Worm (Caenorhabditis elegans) whole organism, L1 larva: ENCODE data around the gene F40H3.3.

Experiments used
- C04F5.9 ChIP-seq: sonication (generic microtip); optimal IDR thresholded peaks from 2 replicates; lab custom pipeline; 2016; ENCODE audit warnings: missing genetic modification characterization, missing compliant biosample characterization
- C16A3.4 ChIP-seq: fragments of 150-350 bp; optimal IDR thresholded peaks from 2 replicates; lab custom pipeline; 2014; ENCODE audit warnings: missing biosample characterization, missing genetic modification characterization
- C34B4.2 ChIP-seq: sonication (generic microtip); optimal IDR thresholded peaks from 2 replicates; lab custom pipeline; 2017; ENCODE audit warnings: mild to moderate bottlenecking, missing genetic modification characterization, missing compliant biosample characterization
- F16B12.6 ChIP-seq: fragments of 150-350 bp; optimal IDR thresholded peaks from 2 replicates; lab custom pipeline; 2014; ENCODE audit warnings: missing biosample characterization, missing genetic modification characterization
- aly-2 ChIP-seq: fragments of 150-350 bp; optimal IDR thresholded peaks from 2 replicates; lab custom pipeline; 2014; ENCODE audit warnings: missing biosample characterization, missing genetic modification characterization
- ceh-82 ChIP-seq, 3 experiments: fragments of 150-350 bp in 1 of 3; sonication (generic microtip) in 2 of 3; optimal IDR thresholded peaks; 2 replicates each; lab custom pipeline; 2014 to 2017; ENCODE audit warnings: missing biosample characterization in 3 of 3, missing genetic modification characterization in 3 of 3
- ceh-90 ChIP-seq: sonication (generic microtip); optimal IDR thresholded peaks from 2 replicates; lab custom pipeline; 2016; ENCODE audit warnings: missing genetic modification characterization, missing compliant biosample characterization
- ces-1 ChIP-seq: fragments of 150-350 bp; optimal IDR thresholded peaks from 2 replicates; lab custom pipeline; 2014; ENCODE audit warnings: missing biosample characterization, missing genetic modification reagents, missing genetic modification characterization
- dpl-1 ChIP-seq, 3 experiments: fragments of 150-350 bp in 2 of 3; sonication (generic microtip) in 1 of 3; optimal IDR thresholded peaks; 2 replicates each; lab custom pipeline; 2014 to 2017; ENCODE audit warnings: missing biosample characterization in 3 of 3, missing genetic modification characterization in 3 of 3, missing genetic modification reagents in 3 of 3
- dsc-1 ChIP-seq: sonication (generic microtip); optimal IDR thresholded peaks from 2 replicates; lab custom pipeline; 2016; ENCODE audit warnings: mild to moderate bottlenecking, missing genetic modification characterization, missing compliant biosample characterization
- efl-1 ChIP-seq, 4 experiments: fragments of 150-350 bp; optimal IDR thresholded peaks in 3 of 4; peaks in 1 of 4; 1 replicate in 1 of 4; 2 replicates in 3 of 4; lab custom pipeline; 2014; ENCODE audit warnings: missing biosample characterization in 2 of 4, missing genetic modification characterization in 2 of 4, missing genetic modification reagents in 2 of 4
- egl-13 ChIP-seq: sonication (generic microtip); optimal IDR thresholded peaks from 2 replicates; lab custom pipeline; 2016; ENCODE audit warnings: missing genotype, missing genetic modification reagents, missing genetic modification characterization, missing compliant biosample characterization
- egl-27 ChIP-seq, 2 experiments: fragments of 150-350 bp in 1 of 2; sonication (generic microtip); optimal IDR thresholded peaks; 3 replicates each; lab custom pipeline; 2017 to 2018; ENCODE audit warnings: missing biosample characterization in 2 of 2, missing genetic modification characterization in 2 of 2, missing genetic modification reagents in 2 of 2
- fkh-10 ChIP-seq: sonication (generic microtip); optimal IDR thresholded peaks from 2 replicates; lab custom pipeline; 2017; ENCODE audit warnings: missing biosample characterization, missing genetic modification reagents, missing genetic modification characterization
- fkh-4 ChIP-seq: sonication (generic microtip); optimal IDR thresholded peaks from 2 replicates; lab custom pipeline; 2016; ENCODE audit warnings: missing compliant biosample characterization, missing genetic modification characterization, borderline replicate concordance
- grh-1 ChIP-seq: fragments of 200-800 bp; sonication (Bioruptor generic); IDR thresholded peaks from 2 replicates; pipeline ENCODE4 v1.3.6; 2022; ENCODE audit warnings: missing genetic modification reagents, missing genetic modification characterization, missing compliant biosample characterization
- hlh-17 ChIP-seq: fragments of 200-800 bp; sonication (Bioruptor generic); optimal IDR thresholded peaks from 2 replicates; lab custom pipeline; 2018; ENCODE audit warnings: missing genetic modification characterization, mild to moderate bottlenecking, missing compliant biosample characterization, moderate library complexity, borderline replicate concordance
- lin-14 ChIP-seq: fragments of 200-800 bp; sonication (Bioruptor generic); optimal IDR thresholded peaks from 2 replicates; lab custom pipeline; 2018; ENCODE audit warnings: mild to moderate bottlenecking, missing genetic modification characterization, moderate library complexity, missing compliant biosample characterization
- mab-9 ChIP-seq: fragments of 200-800 bp; sonication (Bioruptor generic); IDR thresholded peaks from 2 replicates; pipeline ENCODE4 v1.3.6; 2022; ENCODE audit warnings: missing genetic modification reagents, missing genetic modification characterization, missing compliant biosample characterization
- mef-2 ChIP-seq: fragments of 150-350 bp; optimal IDR thresholded peaks from 2 replicates; lab custom pipeline; 2014; ENCODE audit warnings: missing biosample characterization, missing genetic modification characterization
- mep-1 ChIP-seq: fragments of 150-350 bp; optimal IDR thresholded peaks from 2 replicates; lab custom pipeline; 2014; ENCODE audit warnings: missing biosample characterization, missing genetic modification characterization
- nhr-47 ChIP-seq: sonication (generic microtip); optimal IDR thresholded peaks from 2 replicates; lab custom pipeline; 2016; ENCODE audit warnings: mild to moderate bottlenecking, missing genetic modification characterization, moderate library complexity, missing compliant biosample characterization
- nhr-71 ChIP-seq: sonication (generic microtip); optimal IDR thresholded peaks from 2 replicates; lab custom pipeline; 2016; ENCODE audit warnings: mild to moderate bottlenecking, missing genetic modification characterization, moderate library complexity, missing compliant biosample characterization
- nhr-84 ChIP-seq: sonication (generic microtip); optimal IDR thresholded peaks from 2 replicates; lab custom pipeline; 2017; ENCODE audit warnings: missing biosample characterization, missing genetic modification characterization
- pag-3 ChIP-seq: sonication (generic microtip); optimal IDR thresholded peaks from 2 replicates; lab custom pipeline; 2017; ENCODE audit warnings: missing genetic modification characterization, mild to moderate bottlenecking, missing compliant biosample characterization, antibody characterized with exemption, borderline replicate concordance; ENCODE audit not compliant: insufficient read depth
- rnt-1 ChIP-seq: sonication (generic microtip); optimal IDR thresholded peaks from 2 replicates; lab custom pipeline; 2016; ENCODE audit warnings: mild to moderate bottlenecking, missing genetic modification characterization, moderate library complexity, missing compliant biosample characterization
- skn-1 ChIP-seq: fragments of 150-350 bp; optimal IDR thresholded peaks from 2 replicates; lab custom pipeline; 2014; ENCODE audit warnings: missing biosample characterization, missing genetic modification characterization
- tbx-2 ChIP-seq: sonication (generic microtip); optimal IDR thresholded peaks from 2 replicates; lab custom pipeline; 2016; ENCODE audit warnings: missing genetic modification characterization, missing compliant biosample characterization
- unc-30 ChIP-seq: sonication (generic microtip); optimal IDR thresholded peaks from 2 replicates; lab custom pipeline; 2017; ENCODE audit warnings: missing biosample characterization, missing genetic modification characterization
- vab-15 ChIP-seq: sonication (generic microtip); optimal IDR thresholded peaks from 2 replicates; lab custom pipeline; 2017; ENCODE audit warnings: missing genotype, mild to moderate bottlenecking, missing genetic modification characterization, missing compliant biosample characterization
- xbp-1 ChIP-seq: sonication (generic microtip); optimal IDR thresholded peaks from 2 replicates; lab custom pipeline; 2016; ENCODE audit warnings: missing genetic modification characterization, missing compliant biosample characterization

F40H3.3 gene

DNA sequence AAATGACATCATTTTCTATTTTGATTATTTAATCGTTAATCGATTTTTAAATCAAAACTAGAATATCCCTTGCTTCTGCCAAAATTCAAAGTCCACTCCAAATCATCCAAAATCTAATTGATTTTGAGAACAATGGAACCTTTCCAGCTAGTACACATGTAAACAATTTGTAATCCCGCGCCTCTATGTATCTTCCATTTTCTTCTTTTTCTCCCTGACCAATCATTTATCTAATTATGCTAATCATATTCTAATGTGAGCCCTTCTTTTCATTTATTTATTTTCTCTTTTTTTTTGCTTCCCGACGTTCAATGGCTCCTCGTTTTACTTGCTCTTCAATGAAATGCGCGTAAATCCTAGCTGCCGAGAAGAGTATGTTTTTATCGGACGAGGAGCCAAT is 33.2 kb upstream of the F40H3.3 start:
- TF ChIP-seq pag-3 (tag; lab: Kevin White, UChicago) = no peak
- TF ChIP-seq grh-1 (GFP tag; lab: Robert Waterston, UW) = no peak
- peak; percentile 46 for TF ChIP-seq lin-14
- peak; percentile 63 for TF ChIP-seq dsc-1 (tag; lab: Kevin White, UChicago)

DNA sequence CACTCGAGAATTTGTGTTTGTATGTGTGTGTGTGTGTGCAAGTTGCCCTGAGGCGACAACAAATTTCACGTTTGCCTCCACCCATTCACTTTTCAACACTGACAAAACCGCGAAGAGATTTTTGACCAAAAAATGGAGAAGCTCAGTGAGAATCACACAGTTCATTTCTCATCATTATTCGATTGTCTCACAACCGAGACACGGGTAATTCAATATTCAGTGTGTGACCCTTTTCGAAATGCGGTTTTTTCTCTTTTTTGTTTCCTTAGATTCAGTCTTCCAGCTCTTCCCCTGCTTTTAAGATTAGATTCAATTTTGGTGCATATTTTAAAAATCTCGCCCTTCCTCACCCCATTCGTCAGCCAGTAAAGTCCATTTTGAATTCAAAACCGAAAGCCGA is 31.8 kb upstream of the F40H3.3 start:
- TF ChIP-seq nhr-84 (tag; lab: Kevin White, UChicago) = no peak
- TF ChIP-seq lin-14 = peak; percentile 62
- peak; percentile 42 for TF ChIP-seq fkh-10 (GFP tag; lab: Kevin White, UChicago)

DNA sequence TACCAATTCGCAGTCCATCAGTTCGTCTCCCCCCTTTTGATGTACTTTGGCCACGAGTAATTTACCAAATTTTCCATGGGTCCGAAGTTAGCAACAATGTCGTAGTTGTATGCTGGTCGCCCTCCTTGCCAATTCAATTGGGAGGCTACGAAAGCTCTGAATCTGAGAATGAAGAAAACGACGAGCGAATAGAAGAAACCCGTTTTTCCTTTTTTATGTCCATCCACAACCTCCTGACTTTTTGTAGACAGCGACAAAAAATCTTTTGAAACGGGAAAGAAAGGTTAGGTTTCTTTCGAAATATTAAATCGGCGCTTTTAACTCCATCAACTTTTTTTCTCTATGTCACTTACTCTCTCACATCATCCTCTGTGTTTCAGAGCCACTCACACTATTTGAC is 28.8 kb upstream of the F40H3.3 start:
- TF ChIP-seq mep-1 (tag; lab: Kevin White, UChicago) (no peak), mef-2 (tag; lab: Kevin White, UChicago) (no peak), rnt-1 (peak; percentile 16), xbp-1 (tag; lab: Kevin White, UChicago) (no peak), mab-9 (GFP tag; lab: Robert Waterston, UW) (no peak), skn-1 (tag; lab: Kevin White, UChicago) (no peak), fkh-10 (GFP tag; lab: Kevin White, UChicago) (peak; percentile 62), nhr-47 (tag; lab: Kevin White, UChicago) (no peak), lin-14 (peak; percentile 52), dpl-1 (GFP tag; optimal IDR thresholded peaks at IDR 0.05; lab: Kevin White, UChicago) (no peak), hlh-17 (GFP tag; lab: Kevin White, UChicago) (no peak)

DNA sequence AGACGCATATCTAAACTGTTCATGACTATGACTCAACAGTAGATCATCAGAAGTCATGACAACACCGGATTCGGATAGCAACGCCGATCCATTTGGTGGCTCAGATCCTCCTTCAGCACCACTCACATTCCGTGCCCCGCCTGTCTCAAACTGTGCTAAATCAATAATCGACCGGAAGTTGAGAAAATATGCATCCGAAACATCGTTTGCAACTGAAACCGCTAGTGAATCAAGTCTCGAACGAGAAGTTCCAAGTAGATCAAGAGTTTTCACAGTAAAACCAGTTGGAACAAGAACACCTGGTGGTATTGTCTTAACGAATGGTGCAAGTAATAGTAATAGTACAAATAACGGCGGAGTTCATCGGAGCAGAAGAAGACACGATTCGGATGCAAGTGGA is 24.2 kb upstream of the F40H3.3 start:
- no peak for TF ChIP-seq aly-2 (tag; lab: Kevin White, UChicago)
- TF ChIP-seq F16B12.6 (tag; lab: Kevin White, UChicago) = no peak
- TF ChIP-seq C34B4.2 (tag; lab: Kevin White, UChicago) = no peak
- TF ChIP-seq unc-30 = no peak
- no peak for TF ChIP-seq tbx-2 (tag; lab: Kevin White, UChicago)
- TF ChIP-seq vab-15 (tag; lab: Kevin White, UChicago) = no peak
- TF ChIP-seq ceh-90 (tag; lab: Kevin White, UChicago) = no peak

DNA sequence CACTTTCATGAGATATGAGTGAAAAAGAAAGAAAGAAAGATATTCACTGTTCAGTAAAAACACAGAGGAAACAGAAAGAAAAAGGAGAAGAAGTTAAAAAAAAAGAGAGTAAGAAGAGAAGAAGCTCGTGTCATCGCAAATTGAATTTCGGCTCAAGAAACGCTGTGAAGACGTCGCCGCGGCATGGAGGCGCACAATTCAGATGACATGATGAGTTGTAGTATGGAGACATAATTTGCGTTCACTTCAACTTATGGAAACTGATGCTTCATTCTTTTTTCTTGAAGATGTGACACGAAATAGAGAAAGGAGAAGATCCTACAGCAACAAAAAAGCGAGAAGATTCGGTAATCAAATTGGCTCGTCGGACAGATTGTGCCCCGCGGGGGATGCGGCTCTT is 22.9 kb upstream of the F40H3.3 start:
- TF ChIP-seq lin-14 (peak; percentile 81), C16A3.4 (tag; lab: Kevin White, UChicago) (no peak), nhr-71 (tag; lab: Kevin White, UChicago) (peak; percentile 23), egl-27 (tag; optimal IDR thresholded peaks at IDR 0.05; lab: Kevin White, UChicago) (no peak), efl-1 (optimal IDR thresholded peaks at IDR 0.05; lab: Kevin White, UChicago) (no peak), efl-1 (GFP tag; optimal IDR thresholded peaks at IDR 0.05 in 1 of 2; lab: Kevin White, UChicago) (peak in 1 of 2 experiments; percentile 43), fkh-4 (tag; lab: Kevin White, UChicago) (no peak), fkh-10 (GFP tag; lab: Kevin White, UChicago) (peak; percentile 89), egl-13 (tag; lab: Kevin White, UChicago) (no peak), ces-1 (GFP tag; lab: Kevin White, UChicago) (peak; percentile 61), nhr-47 (tag; lab: Kevin White, UChicago) (peak; percentile 25)

DNA sequence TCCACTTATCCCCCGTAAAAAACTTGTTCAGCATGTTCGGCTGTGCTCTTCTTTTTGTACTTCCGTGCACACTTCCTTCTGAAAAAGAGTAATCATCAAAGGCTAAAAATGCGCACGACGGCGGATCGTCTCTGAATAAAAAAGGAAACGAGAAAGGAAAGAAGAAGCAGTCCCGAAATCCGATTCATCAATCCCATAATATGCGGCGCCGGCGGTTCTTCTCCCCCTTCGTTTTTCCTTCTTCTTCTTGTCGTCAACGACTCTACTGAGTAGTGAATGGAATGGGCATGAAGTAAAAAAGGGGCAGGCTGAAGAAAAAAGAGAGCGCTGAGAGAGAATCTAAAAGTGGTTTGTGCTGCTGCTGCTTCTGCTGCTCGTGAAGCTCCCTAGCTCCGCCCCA is 21.9 kb upstream of the F40H3.3 start:
- TF ChIP-seq egl-13 (tag; lab: Kevin White, UChicago) (peak; percentile 5), fkh-10 (GFP tag; lab: Kevin White, UChicago) (peak; percentile 94), ceh-82 (tag; optimal IDR thresholded peaks at IDR 0.05; lab: Kevin White, UChicago) (peak in 1 of 3 experiments; percentile 9), lin-14 (peak; percentile 69), ces-1 (GFP tag; lab: Kevin White, UChicago) (no peak), C04F5.9 (tag; lab: Kevin White, UChicago) (no peak)
- TF ChIP-seq, all 84 proteins: peak for 4
